Worm (Caenorhabditis elegans): ENCODE results near the gene pzf-1.

pzf-1 gene

DNA sequence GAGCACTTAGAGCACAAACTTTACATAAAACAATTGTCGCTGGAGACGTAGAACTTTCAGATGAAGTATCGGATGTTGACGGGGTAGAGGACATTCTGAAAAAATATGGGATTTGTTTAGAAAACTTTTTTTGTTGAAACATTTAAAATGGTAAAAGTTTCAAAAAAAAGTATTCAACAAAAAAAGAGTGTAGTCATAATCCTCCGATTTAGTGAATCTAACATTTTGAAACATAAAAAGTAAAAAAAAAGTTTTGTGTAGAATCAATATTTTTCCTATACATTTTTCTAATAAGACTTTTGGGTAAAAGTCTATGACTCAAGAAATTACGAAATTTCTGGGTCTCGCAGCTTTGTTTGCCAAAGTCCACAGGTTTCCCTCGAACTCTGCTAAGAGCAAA, 31.6 kb downstream of the pzf-1 start, which contains the start of gene nhr-213:
Gene nhr-213 (minus strand): TSS at position 101 of the 400 bp plus-strand sequence.
- TF ChIP-seq nhr-77 (tag; optimal IDR thresholded peaks at IDR 0.05) (no peak), unc-130 (tag; optimal IDR thresholded peaks at IDR 0.05) (no peak), aha-1 (tag; optimal IDR thresholded peaks at IDR 0.05) (no peak), aly-2 (tag; optimal IDR thresholded peaks at IDR 0.05) (no peak)

- TF ChIP-seq nhr-76 (tag; optimal IDR thresholded peaks at IDR 0.05) (no peak), rnt-1 (tag; optimal IDR thresholded peaks at IDR 0.05) (no peak), dpl-1 (GFP tag; optimal IDR thresholded peaks at IDR 0.05) (no peak), nhr-71 (tag; optimal IDR thresholded peaks at IDR 0.05) (no peak), pqm-1 (tag; optimal IDR thresholded peaks at IDR 0.05) (no peak), dsc-1 (tag; optimal IDR thresholded peaks at IDR 0.05) (no peak), tlp-1 (tag; optimal IDR thresholded peaks at IDR 0.05) (no peak), nhr-20 (tag; optimal IDR thresholded peaks at IDR 0.05) (no peak), jun-1 (tag; optimal IDR thresholded peaks at IDR 0.05) (no peak), pag-3 (tag; optimal IDR thresholded peaks at IDR 0.05; ENCODE audit: borderline replicate concordance, insufficient read depth) (no peak), Y116A8C.19 (tag; optimal IDR thresholded peaks at IDR 0.05; ENCODE audit: borderline replicate concordance) (no peak)
These were observed 35.5 kb downstream of the pzf-1 start, which contains the start of gene T06C12.11 for ce11 chrV:15892696-15893095. Gene T06C12.11 (plus strand): TSS chrV:15892996.

ce11 chrV:15891761-15892160, 36.5 kb downstream of the pzf-1 start, which contains the start of gene T06C12.12:
Gene T06C12.12 (plus strand): TSS chrV:15892061.
- no peak for TF ChIP-seq lin-14 (GFP tag; optimal IDR thresholded peaks at IDR 0.05)
- TF ChIP-seq lsy-2 (tag; optimal IDR thresholded peaks at IDR 0.05), result no peak
- no peak for TF ChIP-seq mab-9 (GFP tag; IDR thresholded peaks at IDR 0.05)
- no peak for TF ChIP-seq egl-13 (tag; optimal IDR thresholded peaks at IDR 0.05)
- TF ChIP-seq zip-4 (GFP tag; optimal IDR thresholded peaks at IDR 0.05), result no peak
- TF ChIP-seq nhr-77 (tag; optimal IDR thresholded peaks at IDR 0.05), result no peak
- TF ChIP-seq alr-1 (tag; optimal IDR thresholded peaks at IDR 0.05; ENCODE audit: borderline replicate concordance), result no peak
- TF ChIP-seq dpl-1 (GFP tag; optimal IDR thresholded peaks at IDR 0.05), result no peak
- TF ChIP-seq skn-1 (tag; optimal IDR thresholded peaks at IDR 0.05), result no peak
- no peak for TF ChIP-seq mep-1 (tag; optimal IDR thresholded peaks at IDR 0.05)
- no peak for TF ChIP-seq efl-3 (GFP tag; optimal IDR thresholded peaks at IDR 0.05)
- TF ChIP-seq sptf-1 (tag; optimal IDR thresholded peaks at IDR 0.05), result no peak
- TF ChIP-seq pax-3 (tag; optimal IDR thresholded peaks at IDR 0.05), result no peak
- no peak for TF ChIP-seq lin-13 (GFP tag; optimal IDR thresholded peaks at IDR 0.05)
- no peak for TF ChIP-seq lin-39 (tag; optimal IDR thresholded peaks at IDR 0.05)
- no peak for TF ChIP-seq unc-30 (tag; optimal IDR thresholded peaks at IDR 0.05)
- no peak for TF ChIP-seq ets-5 (GFP tag; IDR thresholded peaks at IDR 0.05)
- no peak for TF ChIP-seq ceh-88 (GFP tag; IDR thresholded peaks at IDR 0.05)
- no peak for TF ChIP-seq lin-15B (tag; optimal IDR thresholded peaks at IDR 0.05)

DNA sequence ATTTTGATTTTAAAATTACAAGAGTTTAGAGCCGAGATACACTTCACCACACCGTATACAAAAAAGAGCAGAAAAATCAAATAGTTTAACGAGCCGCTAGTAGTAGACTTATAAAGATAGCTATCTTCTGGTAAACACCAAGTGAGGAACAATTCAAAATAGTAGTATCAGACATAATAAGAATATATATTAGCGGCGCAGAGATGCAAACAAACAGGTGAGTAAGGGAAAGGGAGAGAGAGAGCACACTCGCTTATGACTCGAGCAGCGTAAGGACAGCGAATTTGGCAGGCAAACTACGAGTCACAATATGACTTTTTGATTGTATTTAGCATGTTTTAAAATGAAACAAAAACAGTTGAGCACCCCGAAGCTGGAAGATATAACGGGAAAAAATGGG, 36.9 kb downstream of the pzf-1 start:
- TF ChIP-seq fkh-8 (tag; optimal IDR thresholded peaks at IDR 0.05) (peak; percentile 10), sox-4 (tag; optimal IDR thresholded peaks at IDR 0.05) (no peak), lin-14 (GFP tag; optimal IDR thresholded peaks at IDR 0.05) (peak; percentile 23), mef-2 (tag; optimal IDR thresholded peaks at IDR 0.05) (no peak), elt-2 (tag; optimal IDR thresholded peaks at IDR 0.05) (peak; percentile 57), lin-35 (GFP tag; optimal IDR thresholded peaks at IDR 0.05) (peak in 1 of 2 experiments; percentile 27)
